Worm (Caenorhabditis elegans) whole organism, L1 larva: ENCODE data around the gene rgs-5.

Experiments
- C04F5.9 ChIP-seq: sonication (generic microtip); optimal IDR thresholded peaks from 2 replicates; lab custom pipeline; 2016; ENCODE audit warnings: missing genetic modification characterization, missing compliant biosample characterization
- C34B4.2 ChIP-seq: sonication (generic microtip); optimal IDR thresholded peaks from 2 replicates; lab custom pipeline; 2017; ENCODE audit warnings: mild to moderate bottlenecking, missing genetic modification characterization, missing compliant biosample characterization
- aha-1 ChIP-seq: fragments of 150-350 bp; optimal IDR thresholded peaks from 2 replicates; lab custom pipeline; 2014; ENCODE audit warnings: missing biosample characterization, missing genetic modification characterization
- alr-1 ChIP-seq: fragments of 200-800 bp; sonication (Bioruptor generic); optimal IDR thresholded peaks from 2 replicates; lab custom pipeline; 2018; ENCODE audit warnings: borderline replicate concordance, mild to moderate bottlenecking, missing genetic modification characterization, missing compliant biosample characterization
- aly-2 ChIP-seq: fragments of 150-350 bp; optimal IDR thresholded peaks from 2 replicates; lab custom pipeline; 2014; ENCODE audit warnings: missing biosample characterization, missing genetic modification characterization
- ceh-90 ChIP-seq: sonication (generic microtip); optimal IDR thresholded peaks from 2 replicates; lab custom pipeline; 2016; ENCODE audit warnings: missing genetic modification characterization, missing compliant biosample characterization
- egl-27 ChIP-seq, 2 experiments: fragments of 150-350 bp in 1 of 2; sonication (generic microtip); optimal IDR thresholded peaks; 3 replicates each; lab custom pipeline; 2017 to 2018; ENCODE audit warnings: missing biosample characterization in 2 of 2, missing genetic modification characterization in 2 of 2, missing genetic modification reagents in 2 of 2
- elt-3 ChIP-seq, 6 experiments: fragments of 150-350 bp in 1 of 6; sonication (generic microtip); optimal IDR thresholded peaks; 2 replicates each; lab custom pipeline; 2017 to 2018; ENCODE audit warnings: missing biosample characterization in 6 of 6, missing genetic modification characterization in 6 of 6, inconsistent platforms in 1 of 6
- grh-1 ChIP-seq: fragments of 200-800 bp; sonication (Bioruptor generic); IDR thresholded peaks from 2 replicates; pipeline ENCODE4 v1.3.6; 2022; ENCODE audit warnings: missing genetic modification reagents, missing genetic modification characterization, missing compliant biosample characterization
- hlh-4 ChIP-seq: sonication (generic microtip); optimal IDR thresholded peaks from 2 replicates; lab custom pipeline; 2016; ENCODE audit warnings: mild to moderate bottlenecking, missing genetic modification characterization, missing compliant biosample characterization
- hpl-2 ChIP-seq: fragments of 150-350 bp; optimal IDR thresholded peaks from 2 replicates; lab custom pipeline; 2014; ENCODE audit warnings: missing biosample characterization, missing genetic modification reagents, missing genetic modification characterization
- irx-1 ChIP-seq: sonication (generic microtip); optimal IDR thresholded peaks from 2 replicates; lab custom pipeline; 2016; ENCODE audit warnings: missing genetic modification characterization, missing compliant biosample characterization
- jun-1 ChIP-seq: fragments of 150-350 bp; optimal IDR thresholded peaks from 2 replicates; lab custom pipeline; 2014; ENCODE audit warnings: missing biosample characterization, missing genetic modification reagents, missing genetic modification characterization
- lin-15B ChIP-seq: fragments of 150-350 bp; sonication (generic microtip); optimal IDR thresholded peaks from 3 replicates; lab custom pipeline; 2014; ENCODE audit warnings: missing biosample characterization, missing genetic modification characterization
- mdl-1 ChIP-seq, 2 experiments: fragments of 150-350 bp; optimal IDR thresholded peaks; 2 replicates each; lab custom pipeline; 2014 to 2017; ENCODE audit warnings: missing biosample characterization in 2 of 2, missing genetic modification characterization in 2 of 2, inconsistent platforms in 1 of 2
- nhr-11 ChIP-seq: fragments of 150-350 bp; optimal IDR thresholded peaks from 2 replicates; lab custom pipeline; 2014; ENCODE audit warnings: missing biosample characterization, missing genetic modification characterization
- nhr-28 ChIP-seq: fragments of 150-350 bp; optimal IDR thresholded peaks from 2 replicates; lab custom pipeline; 2014; ENCODE audit warnings: missing biosample characterization, missing genetic modification characterization
- nhr-71 ChIP-seq: sonication (generic microtip); optimal IDR thresholded peaks from 2 replicates; lab custom pipeline; 2016; ENCODE audit warnings: mild to moderate bottlenecking, missing genetic modification characterization, moderate library complexity, missing compliant biosample characterization
- nhr-77 ChIP-seq: fragments of 150-350 bp; optimal IDR thresholded peaks from 2 replicates; lab custom pipeline; 2014; ENCODE audit warnings: missing biosample characterization, missing genetic modification characterization
- nhr-85 ChIP-seq: sonication (generic microtip); peaks from one replicate; lab custom pipeline; 2016; ENCODE audit warnings: missing genetic modification characterization, inconsistent platforms, missing compliant biosample characterization
- pag-3 ChIP-seq: sonication (generic microtip); optimal IDR thresholded peaks from 2 replicates; lab custom pipeline; 2017; ENCODE audit warnings: missing genetic modification characterization, mild to moderate bottlenecking, missing compliant biosample characterization, antibody characterized with exemption, borderline replicate concordance; ENCODE audit not compliant: insufficient read depth
- pax-3 ChIP-seq: fragments of 200-800 bp; sonication (Bioruptor generic); optimal IDR thresholded peaks from 2 replicates; lab custom pipeline; 2018; ENCODE audit warnings: mild to moderate bottlenecking, missing genetic modification characterization, moderate library complexity, missing compliant biosample characterization
- pqm-1 ChIP-seq: sonication (generic microtip); optimal IDR thresholded peaks from 3 replicates; lab custom pipeline; 2017; ENCODE audit warnings: missing biosample characterization, missing genetic modification characterization
- sptf-1 ChIP-seq: fragments of 150-350 bp; optimal IDR thresholded peaks from 2 replicates; lab custom pipeline; 2014; ENCODE audit warnings: missing biosample characterization, missing genetic modification characterization
- unc-86 ChIP-seq: sonication (generic microtip); optimal IDR thresholded peaks from 2 replicates; lab custom pipeline; 2016; ENCODE audit warnings: missing genetic modification characterization, missing compliant biosample characterization
- unc-98 ChIP-seq: fragments of 200-800 bp; sonication (Bioruptor generic); IDR thresholded peaks from 2 replicates; pipeline ENCODE4 v1.3.6; 2022; ENCODE audit warnings: missing genetic modification characterization, missing compliant biosample characterization
- xbp-1 ChIP-seq: sonication (generic microtip); optimal IDR thresholded peaks from 2 replicates; lab custom pipeline; 2016; ENCODE audit warnings: missing genetic modification characterization, missing compliant biosample characterization

rgs-5 gene

DNA sequence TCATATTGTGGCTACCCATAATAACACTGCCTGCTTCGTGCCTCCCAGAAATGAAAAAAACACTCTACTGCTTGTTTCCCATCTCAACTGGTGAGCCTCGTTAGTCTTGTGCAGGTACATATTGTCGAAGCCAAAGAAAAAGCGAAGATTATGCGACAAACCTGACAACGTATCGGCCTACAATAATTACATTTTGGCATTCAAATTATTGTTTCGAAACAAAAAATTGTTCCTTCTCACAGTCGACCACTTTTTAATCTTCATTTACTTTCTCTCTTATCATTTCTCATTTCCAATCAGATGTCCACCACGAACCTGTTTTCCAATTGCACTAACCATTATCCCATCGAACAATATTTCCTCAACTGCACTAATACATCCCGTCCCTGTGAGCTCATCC is 44.7 kb downstream of the rgs-5 start, which contains the start of gene B0244.15 (continued):
- TF ChIP-seq alr-1 (tag; lab: Kevin White, UChicago) (no peak), irx-1 (no peak)

DNA sequence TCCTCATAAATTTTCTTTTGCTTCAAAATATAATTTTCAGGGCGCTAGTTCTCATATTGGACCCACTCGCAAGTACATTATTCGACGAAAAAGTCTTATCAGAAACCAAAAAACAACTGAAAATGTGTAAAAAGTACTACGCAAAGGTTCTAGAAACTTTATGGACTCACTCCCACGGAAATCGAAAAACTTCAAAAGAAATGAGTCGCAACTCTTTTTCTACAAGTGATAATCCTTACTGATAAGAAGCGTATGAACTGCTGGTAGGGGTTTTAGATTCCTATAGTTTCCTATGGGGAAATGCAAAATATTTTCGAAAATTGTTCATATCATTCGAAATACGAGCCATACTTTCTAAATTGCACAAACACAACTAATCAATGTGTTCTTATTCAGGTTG is 46.2 kb downstream of the rgs-5 start, which contains the start of gene B0244.5:
Gene B0244.5, plus strand, starts transcription at position 301 of the 400 bp plus-strand sequence.
- no peak for TF ChIP-seq lin-15B (tag; lab: Kevin White, UChicago)

ce11 chrIII:5747185-5747584 is 48.8 kb downstream of the rgs-5 start, which contains the start of gene B0244.4:
TSS of gene B0244.4 (plus strand) at chrIII:5747485.
- TF ChIP-seq nhr-77 (tag; lab: Kevin White, UChicago) (no peak), unc-86 (no peak), C04F5.9 (tag; lab: Kevin White, UChicago) (no peak), mdl-1 (tag; optimal IDR thresholded peaks at IDR 0.05; lab: Kevin White, UChicago) (no peak), aha-1 (no peak), nhr-11 (tag; lab: Kevin White, UChicago) (no peak)

DNA sequence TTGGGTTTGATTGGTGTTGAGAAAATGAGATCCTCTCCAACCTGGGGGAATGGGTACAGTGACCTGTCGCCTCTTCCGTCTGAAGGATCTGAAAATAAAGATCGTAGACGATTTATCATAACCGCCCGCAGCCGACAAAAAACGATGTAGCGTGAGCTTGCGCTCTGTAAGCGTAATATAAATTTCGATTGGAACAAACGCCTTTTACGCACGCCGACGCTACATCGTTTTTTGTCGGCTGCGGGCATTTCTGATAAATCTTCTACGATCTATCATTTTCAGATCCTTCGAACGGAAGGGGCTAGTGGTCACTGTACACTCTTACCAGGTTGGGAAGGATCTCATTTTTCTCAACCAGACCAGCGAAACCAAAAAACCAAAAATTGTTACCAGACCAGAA is 50.0 kb downstream of the rgs-5 start:
- TF ChIP-seq nhr-71 (no peak), unc-98 (no peak), pag-3 (tag; lab: Kevin White, UChicago) (no peak), C04F5.9 (tag; lab: Kevin White, UChicago) (no peak), hlh-4 (tag; lab: Kevin White, UChicago) (no peak), grh-1 (no peak), aly-2 (tag; lab: Kevin White, UChicago) (no peak), pqm-1 (no peak)

DNA sequence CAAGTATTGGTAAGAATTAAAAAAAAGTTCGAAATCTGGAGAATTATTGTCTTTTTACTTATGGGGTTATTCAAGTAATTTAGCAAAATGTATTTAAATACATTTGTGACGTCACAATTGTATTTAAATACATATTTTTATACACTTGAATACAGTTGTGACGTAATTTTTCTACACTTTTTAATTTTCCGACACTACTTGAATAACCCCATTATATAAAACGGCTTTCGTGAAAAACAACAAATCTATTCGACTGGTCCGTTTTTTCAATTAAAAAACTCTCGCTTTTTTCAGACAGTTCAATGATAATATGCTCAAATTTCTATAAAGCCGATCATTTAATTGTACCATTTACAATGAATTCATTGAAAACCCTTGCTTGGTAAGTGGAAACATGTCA is 52.1 kb downstream of the rgs-5 start:
- TF ChIP-seq nhr-85 (no peak), jun-1 (tag; lab: Kevin White, UChicago) (no peak), elt-3 (tag; optimal IDR thresholded peaks at IDR 0.05; lab: Kevin White, UChicago) (no peak), egl-27 (tag; optimal IDR thresholded peaks at IDR 0.05; lab: Kevin White, UChicago) (no peak), xbp-1 (tag; lab: Kevin White, UChicago) (no peak), ceh-90 (tag; lab: Kevin White, UChicago) (no peak), lin-15B (tag; lab: Kevin White, UChicago) (no peak), hpl-2 (GFP tag; lab: Kevin White, UChicago) (no peak), nhr-28 (tag; lab: Kevin White, UChicago) (no peak), sptf-1 (tag; lab: Kevin White, UChicago) (no peak), C34B4.2 (tag; lab: Kevin White, UChicago) (no peak), C04F5.9 (tag; lab: Kevin White, UChicago) (no peak), pax-3 (tag; lab: Kevin White, UChicago) (no peak)
- TF ChIP-seq, all 84 proteins: peak for 0
